Worm (Caenorhabditis elegans) whole organism, young adult: ENCODE results near the gene Y50E8A.22.

Experiments used
- B0019.2 ChIP-seq: fragments of 200-800 bp; sonication (Bioruptor generic); conservative IDR thresholded peaks from 2 replicates; pipeline ENCODE4 v1.3.6; 2022; ENCODE audit warnings: missing genetic modification reagents, missing genetic modification characterization, missing compliant biosample characterization
- F37B4.10 ChIP-seq: fragments of 200-800 bp; sonication (Bioruptor generic); IDR thresholded peaks from 2 replicates; pipeline ENCODE4 v1.3.6; 2022; ENCODE audit warnings: missing genetic modification characterization, missing compliant biosample characterization
- F39B2.1 ChIP-seq: fragments of 200-800 bp; sonication (Bioruptor generic); IDR thresholded peaks from 2 replicates; pipeline ENCODE4 v1.3.6; 2022; ENCODE audit warnings: missing genetic modification reagents, missing genetic modification characterization, missing compliant biosample characterization
- F57A8.1 ChIP-seq: fragments of 200-800 bp; sonication (Bioruptor generic); optimal IDR thresholded peaks from 2 replicates; lab custom pipeline; 2018; ENCODE audit warnings: mild to moderate bottlenecking, missing genetic modification characterization, moderate library complexity, missing compliant biosample characterization
- Y53F4B.3 ChIP-seq: fragments of 200-800 bp; sonication (Bioruptor generic); IDR thresholded peaks from 2 replicates; pipeline ENCODE4 v1.3.6; 2022; ENCODE audit warnings: missing genetic modification reagents, missing genetic modification characterization, missing compliant biosample characterization
- Y95B8A.8 ChIP-seq: fragments of 200-800 bp; sonication (Bioruptor generic); IDR thresholded peaks from 2 replicates; pipeline ENCODE4 v1.3.6; 2022; ENCODE audit warnings: missing genetic modification reagents, missing genetic modification characterization, missing compliant biosample characterization
- ama-1 ChIP-seq, 3 experiments: fragments of 150-350 bp in 1 of 3; sonication (generic microtip) in 2 of 3; optimal IDR thresholded peaks; 2 replicates each; lab custom pipeline; 2014 to 2018; ENCODE audit warnings: missing biosample characterization in 2 of 3, missing genetic modification characterization in 2 of 3, missing genetic modification reagents in 2 of 3
- atf-7 ChIP-seq: sonication (generic microtip); optimal IDR thresholded peaks from 2 replicates; lab custom pipeline; 2017; ENCODE audit warnings: mild to moderate bottlenecking, missing genetic modification characterization, missing compliant biosample characterization
- attf-3 ChIP-seq: fragments of 200-800 bp; sonication (Bioruptor generic); conservative IDR thresholded peaks from 2 replicates; pipeline ENCODE4 v1.3.6; 2022; ENCODE audit warnings: missing genetic modification reagents, missing genetic modification characterization, missing compliant biosample characterization
- attf-6 ChIP-seq: fragments of 200-800 bp; sonication (Bioruptor generic); IDR thresholded peaks from 2 replicates; pipeline ENCODE4 v1.3.6; 2022; ENCODE audit warnings: missing genetic modification reagents, missing genetic modification characterization, missing compliant biosample characterization
- cebp-1 ChIP-seq, 2 experiments: fragments of 200-800 bp in 1 of 2; sonication (Bioruptor generic) in 1 of 2; sonication (generic microtip) in 1 of 2; IDR thresholded peaks in 1 of 2; optimal IDR thresholded peaks in 1 of 2; 2 replicates each; pipeline versions ENCODE4 v1.3.6 to Lab custom; 2017 to 2022; ENCODE audit warnings: missing compliant biosample characterization in 2 of 2, missing genetic modification characterization in 2 of 2, mild to moderate bottlenecking in 1 of 2, missing genetic modification reagents in 1 of 2, moderate library complexity in 1 of 2
- ceh-40 ChIP-seq: fragments of 200-800 bp; sonication (Bioruptor generic); IDR thresholded peaks from 2 replicates; pipeline ENCODE4 v1.3.6; 2022; ENCODE audit warnings: missing genetic modification characterization, missing compliant biosample characterization
- dpff-1 ChIP-seq: sonication (generic microtip); optimal IDR thresholded peaks from 2 replicates; lab custom pipeline; 2017; ENCODE audit warnings: mild to moderate bottlenecking, missing genetic modification characterization, missing compliant biosample characterization
- hmg-1.2 ChIP-seq: fragments of 200-800 bp; sonication (Bioruptor generic); IDR thresholded peaks from 2 replicates; pipeline ENCODE4 v1.3.6; 2022; ENCODE audit warnings: missing genetic modification reagents, missing genetic modification characterization, missing compliant biosample characterization
- hrde-1 ChIP-seq: sonication (generic microtip); optimal IDR thresholded peaks from 2 replicates; lab custom pipeline; 2016; ENCODE audit warnings: missing genetic modification characterization, mild to moderate bottlenecking, missing compliant biosample characterization, moderate library complexity, missing genotype, missing genetic modification reagents, borderline replicate concordance
- hsf-1 ChIP-seq: fragments of 200-800 bp; sonication (Bioruptor generic); IDR thresholded peaks from 2 replicates; pipeline ENCODE4 v1.3.6; 2022; ENCODE audit warnings: missing genetic modification reagents, missing genetic modification characterization, missing compliant biosample characterization
- madf-10 ChIP-seq: sonication (generic microtip); optimal IDR thresholded peaks from 2 replicates; lab custom pipeline; 2016; ENCODE audit warnings: mild to moderate bottlenecking, missing genetic modification characterization, missing compliant biosample characterization
- mes-4 ChIP-seq: sonication (generic microtip); optimal IDR thresholded peaks from 2 replicates; lab custom pipeline; 2016; ENCODE audit warnings: missing genotype, missing genetic modification characterization, missing compliant biosample characterization
- mxl-1 ChIP-seq: sonication (generic microtip); optimal IDR thresholded peaks from 2 replicates; lab custom pipeline; 2016; ENCODE audit warnings: missing genetic modification characterization, missing compliant biosample characterization
- nfya-1 ChIP-seq: sonication (generic microtip); optimal IDR thresholded peaks from 2 replicates; lab custom pipeline; 2017; ENCODE audit warnings: antibody characterized with exemption, missing compliant biosample characterization, missing genetic modification characterization, borderline replicate concordance; ENCODE audit not compliant: insufficient read depth
- nfyb-1 ChIP-seq: fragments of 200-800 bp; sonication (Bioruptor generic); IDR thresholded peaks from 2 replicates; pipeline ENCODE4 v1.3.6; 2022; ENCODE audit warnings: missing genetic modification reagents, missing genetic modification characterization, missing compliant biosample characterization
- nhr-179 ChIP-seq: sonication (generic microtip); optimal IDR thresholded peaks from 2 replicates; lab custom pipeline; 2016; ENCODE audit warnings: mild to moderate bottlenecking, missing genetic modification characterization, missing compliant biosample characterization
- pha-4 ChIP-seq: fragments of 150-350 bp; sonication (generic microtip); optimal IDR thresholded peaks from 2 replicates; lab custom pipeline; 2014; ENCODE audit warnings: missing biosample characterization, missing genetic modification reagents, missing genetic modification characterization
- repo-1 ChIP-seq: sonication (generic microtip); optimal IDR thresholded peaks from 2 replicates; lab custom pipeline; 2017; ENCODE audit warnings: mild to moderate bottlenecking, missing genetic modification characterization, missing compliant biosample characterization
- rpc-1 ChIP-seq, 2 experiments: fragments of 150-350 bp in 1 of 2; sonication (generic microtip) in 1 of 2; optimal IDR thresholded peaks; 2 replicates each; lab custom pipeline; 2014 to 2018; ENCODE audit warnings: missing biosample characterization in 1 of 2, missing genetic modification characterization in 1 of 2, missing genetic modification reagents in 1 of 2, missing genotype in 1 of 2
- snpc-3.4 ChIP-seq: sonication (generic microtip); optimal IDR thresholded peaks from 2 replicates; lab custom pipeline; 2017; ENCODE audit warnings: missing genetic modification characterization, mild to moderate bottlenecking, missing compliant biosample characterization, antibody characterized with exemption, moderate library complexity, missing genotype, missing genetic modification reagents
- somi-1 ChIP-seq: fragments of 200-800 bp; sonication (Bioruptor generic); optimal IDR thresholded peaks from 2 replicates; lab custom pipeline; 2018; ENCODE audit warnings: mild to moderate bottlenecking, missing genetic modification characterization, missing compliant biosample characterization
- tbp1 ChIP-seq: fragments of 200-800 bp; sonication (Bioruptor generic); optimal IDR thresholded peaks from 2 replicates; lab custom pipeline; 2018; ENCODE audit warnings: mild to moderate bottlenecking, missing genetic modification characterization, missing compliant biosample characterization
- ztf-25 ChIP-seq: fragments of 200-800 bp; sonication (Bioruptor generic); IDR thresholded peaks from 2 replicates; pipeline ENCODE4 v1.3.6; 2022; ENCODE audit warnings: missing genetic modification reagents, missing genetic modification characterization, missing compliant biosample characterization

Y50E8A.22 gene

ce11 chrV:14729343-14729742, 19.5 kb downstream of the Y50E8A.22 start, which contains the start of gene oig-3:
oig-3 (plus strand) TSS chrV:14729643.
- no peak for TF ChIP-seq atf-7 (tag; lab: Kevin White, UChicago)
- TF ChIP-seq madf-10 (tag; lab: Kevin White, UChicago): no peak
- TF ChIP-seq nfyb-1 (GFP tag; lab: Robert Waterston, UW): no peak
- no peak for TF ChIP-seq Y95B8A.8 (GFP tag; lab: Robert Waterston, UW)

ce11 chrV:14728754-14729153, 20.1 kb downstream of the Y50E8A.22 start, which contains the start of gene Y50E8A.2:
Y50E8A.2 (minus strand) TSS chrV:14728854.
- TF ChIP-seq madf-10 (tag; lab: Kevin White, UChicago): no peak
- TF ChIP-seq hsf-1: no peak

- no peak for TF ChIP-seq nfyb-1 (GFP tag; lab: Robert Waterston, UW)
- no peak for TF ChIP-seq mes-4
- TF ChIP-seq repo-1 (tag; lab: Kevin White, UChicago): no peak
- TF ChIP-seq snpc-3.4 (tag; lab: Kevin White, UChicago): no peak
- TF ChIP-seq attf-6: no peak
- no peak for TF ChIP-seq hmg-1.2 (GFP tag; lab: Robert Waterston, UW)
- no peak for TF ChIP-seq hrde-1 (tag; lab: Kevin White, UChicago)
- TF ChIP-seq cebp-1 (GFP tag; IDR thresholded peaks at IDR 0.05; lab: Robert Waterston, UW): no peak
- TF ChIP-seq cebp-1 (tag; optimal IDR thresholded peaks at IDR 0.05; lab: Kevin White, UChicago): no peak
- no peak for TF ChIP-seq atf-7 (tag; lab: Kevin White, UChicago)
- no peak for TF ChIP-seq ztf-25 (GFP tag; lab: Robert Waterston, UW)
- no peak for TF ChIP-seq F57A8.1 (GFP tag; lab: Kevin White, UChicago)
- TF ChIP-seq rpc-1 (optimal IDR thresholded peaks at IDR 0.05; lab: Kevin White, UChicago): no peak
- TF ChIP-seq rpc-1 (tag; optimal IDR thresholded peaks at IDR 0.05; lab: Kevin White, UChicago): no peak
- TF ChIP-seq tbp1 (GFP tag; lab: Kevin White, UChicago): no peak
- TF ChIP-seq nfya-1 (tag; lab: Kevin White, UChicago): no peak
- no peak for TF ChIP-seq B0019.2 (GFP tag; lab: Robert Waterston, UW)
- TF ChIP-seq ceh-40 (GFP tag; lab: Robert Waterston, UW): no peak
- TF ChIP-seq dpff-1: no peak
- TF ChIP-seq nhr-179 (tag; lab: Kevin White, UChicago): no peak
- no peak for TF ChIP-seq hsf-1
Observed at ce11 chrV:14726596-14726995, 22.3 kb downstream of the Y50E8A.22 start, which contains the start of gene Y50E8A.1. Y50E8A.1 (plus strand) TSS chrV:14726896.

- TF ChIP-seq F39B2.1 (GFP tag; lab: Robert Waterston, UW) (no peak), somi-1 (GFP tag; lab: Kevin White, UChicago) (peak; percentile 76)
Observed at ce11 chrV:14725409-14725808, 23.5 kb downstream of the Y50E8A.22 start.

- no peak for TF ChIP-seq mxl-1 (tag; lab: Kevin White, UChicago)
- TF ChIP-seq madf-10 (tag; lab: Kevin White, UChicago): no peak
- TF ChIP-seq ama-1 (optimal IDR thresholded peaks at IDR 0.05; lab: Kevin White, UChicago): no peak
- TF ChIP-seq ama-1 (GFP tag; optimal IDR thresholded peaks at IDR 0.05; lab: Kevin White, UChicago): no peak
- no peak for TF ChIP-seq attf-3
- TF ChIP-seq Y53F4B.3 (GFP tag; lab: Robert Waterston, UW): no peak
- no peak for TF ChIP-seq pha-4 (tag; lab: Kevin White, UChicago)
- TF ChIP-seq F37B4.10: no peak
Observed at ce11 chrV:14723020-14723419, 25.9 kb downstream of the Y50E8A.22 start, which contains the start of gene R08A2.7. R08A2.7 (plus strand) TSS chrV:14723320.
